Worm (Caenorhabditis elegans) whole organism, L4 larva: ENCODE data around the gene K02F3.9.

Source experiments
- D1046.2 ChIP-seq: fragments of 200-800 bp; sonication (Bioruptor generic); IDR thresholded peaks from 2 replicates; pipeline ENCODE4 v1.3.6; 2022; ENCODE audit warnings: missing genetic modification characterization, missing compliant biosample characterization
- F10B5.3 ChIP-seq: sonication (generic microtip); optimal IDR thresholded peaks from 2 replicates; lab custom pipeline; 2016; ENCODE audit warnings: mild to moderate bottlenecking, missing genetic modification characterization, missing compliant biosample characterization
- F26F4.8 ChIP-seq: fragments of 200-800 bp; sonication (Bioruptor generic); conservative IDR thresholded peaks from 2 replicates; pipeline ENCODE4 v1.3.6; 2022; ENCODE audit warnings: missing genetic modification characterization, missing compliant biosample characterization
- T20F7.1 ChIP-seq: fragments of 200-800 bp; sonication (Bioruptor generic); optimal IDR thresholded peaks from 2 replicates; lab custom pipeline; 2018; ENCODE audit warnings: mild to moderate bottlenecking, missing genetic modification characterization, missing compliant biosample characterization
- Y105C5A.15 ChIP-seq: fragments of 200-800 bp; sonication (Bioruptor generic); IDR thresholded peaks from 2 replicates; pipeline ENCODE4 v1.3.6; 2022; ENCODE audit warnings: missing genetic modification characterization, missing compliant biosample characterization
- Y5F2A.4 ChIP-seq: fragments of 200-800 bp; sonication (Bioruptor generic); optimal IDR thresholded peaks from 2 replicates; lab custom pipeline; 2018; ENCODE audit warnings: mild to moderate bottlenecking, missing genetic modification characterization, missing compliant biosample characterization
- Y75B8A.6 ChIP-seq: fragments of 200-800 bp; sonication (Bioruptor generic); IDR thresholded peaks from 2 replicates; pipeline ENCODE4 v1.3.6; 2022; ENCODE audit warnings: missing genetic modification reagents, missing genetic modification characterization, missing compliant biosample characterization
- aha-1 ChIP-seq: fragments of 150-350 bp; peaks from one replicate; lab custom pipeline; 2014; ENCODE audit warnings: missing biosample characterization, missing genetic modification characterization
- attf-4 ChIP-seq: sonication (generic microtip); optimal IDR thresholded peaks from 3 replicates; lab custom pipeline; 2017; ENCODE audit warnings: missing biosample characterization, missing genetic modification characterization
- ceh-28 ChIP-seq: fragments of 150-350 bp; optimal IDR thresholded peaks from 2 replicates; lab custom pipeline; 2014; ENCODE audit warnings: missing biosample characterization, missing genetic modification reagents, missing genetic modification characterization
- ceh-32 ChIP-seq: sonication (generic microtip); optimal IDR thresholded peaks from 2 replicates; lab custom pipeline; 2016; ENCODE audit warnings: mild to moderate bottlenecking, missing genetic modification characterization, missing compliant biosample characterization; ENCODE audit not compliant: poor library complexity
- ceh-44 ChIP-seq: fragments of 200-800 bp; sonication (Bioruptor generic); IDR thresholded peaks from 2 replicates; pipeline ENCODE4 v1.3.6; 2022; ENCODE audit warnings: missing genetic modification reagents, missing genetic modification characterization, missing compliant biosample characterization
- ceh-82 ChIP-seq: sonication (generic microtip); optimal IDR thresholded peaks from 2 replicates; lab custom pipeline; 2017; ENCODE audit warnings: missing biosample characterization, missing genetic modification characterization
- cey-2 ChIP-seq: sonication (generic microtip); optimal IDR thresholded peaks from 3 replicates; lab custom pipeline; 2017; ENCODE audit warnings: missing genetic modification characterization, mild to moderate bottlenecking, missing compliant biosample characterization, antibody characterized with exemption, borderline replicate concordance; ENCODE audit not compliant: insufficient read depth
- daf-16 ChIP-seq, 3 experiments: sonication (generic microtip); optimal IDR thresholded peaks; 2 replicates each; lab custom pipeline; 2016 to 2017; ENCODE audit warnings: missing genetic modification characterization in 3 of 3, missing genetic modification reagents in 3 of 3, mild to moderate bottlenecking in 2 of 3, missing compliant biosample characterization in 2 of 3, missing biosample characterization in 1 of 3, moderate library complexity in 1 of 3
- daf-19 ChIP-seq: fragments of 200-800 bp; sonication (Bioruptor generic); conservative IDR thresholded peaks from 2 replicates; pipeline ENCODE4 v1.3.6; 2022; ENCODE audit warnings: missing genetic modification characterization, missing compliant biosample characterization
- daf-8 ChIP-seq: fragments of 200-800 bp; sonication (Bioruptor generic); IDR thresholded peaks from 2 replicates; pipeline ENCODE4 v1.3.6; 2022; ENCODE audit warnings: missing genetic modification characterization, missing compliant biosample characterization
- dmd-9 ChIP-seq: fragments of 200-800 bp; sonication (Bioruptor generic); IDR thresholded peaks from 2 replicates; pipeline ENCODE4 v1.3.6; 2022; ENCODE audit warnings: missing genetic modification reagents, missing genetic modification characterization, missing compliant biosample characterization
- dve-1 ChIP-seq: sonication (generic microtip); optimal IDR thresholded peaks from 2 replicates; lab custom pipeline; 2017; ENCODE audit warnings: antibody characterized with exemption, mild to moderate bottlenecking, missing genetic modification characterization, missing compliant biosample characterization; ENCODE audit not compliant: insufficient read depth
- egl-43 ChIP-seq: fragments of 200-800 bp; sonication (Bioruptor generic); IDR thresholded peaks from 2 replicates; pipeline ENCODE4 v1.3.6; 2022; ENCODE audit warnings: missing genetic modification reagents, missing genetic modification characterization, missing compliant biosample characterization
- fkh-10 ChIP-seq: fragments of 150-350 bp; optimal IDR thresholded peaks from 2 replicates; lab custom pipeline; 2014; ENCODE audit warnings: missing biosample characterization, missing genetic modification reagents, missing genetic modification characterization
- gei-8 ChIP-seq: fragments of 200-800 bp; sonication (Bioruptor generic); optimal IDR thresholded peaks from 2 replicates; lab custom pipeline; 2018; ENCODE audit warnings: mild to moderate bottlenecking, missing genetic modification characterization, missing compliant biosample characterization
- hif-1 ChIP-seq, 2 experiments: sonication (generic microtip); optimal IDR thresholded peaks; 2 replicates each; lab custom pipeline; 2016 to 2017; ENCODE audit warnings: missing compliant biosample characterization in 2 of 2, missing genetic modification characterization in 2 of 2, missing genetic modification reagents in 2 of 2, missing genotype in 2 of 2, mild to moderate bottlenecking in 1 of 2
- jun-1 ChIP-seq: fragments of 150-350 bp; optimal IDR thresholded peaks from 2 replicates; lab custom pipeline; 2014; ENCODE audit warnings: missing biosample characterization, missing genetic modification reagents, missing genetic modification characterization
- lim-7 ChIP-seq: fragments of 200-800 bp; sonication (Bioruptor generic); IDR thresholded peaks from 2 replicates; pipeline ENCODE4 v1.3.6; 2022; ENCODE audit warnings: missing genetic modification characterization, missing compliant biosample characterization
- lin-15B ChIP-seq: fragments of 150-350 bp; sonication (generic microtip); optimal IDR thresholded peaks from 3 replicates; lab custom pipeline; 2014; ENCODE audit warnings: missing biosample characterization, missing genetic modification characterization
- lin-29 ChIP-seq: fragments of 200-800 bp; sonication (Bioruptor generic); IDR thresholded peaks from 2 replicates; pipeline ENCODE4 v1.3.6; 2022; ENCODE audit warnings: missing genetic modification reagents, missing genetic modification characterization, missing compliant biosample characterization
- lir-3 ChIP-seq: sonication (generic microtip); optimal IDR thresholded peaks from 2 replicates; lab custom pipeline; 2016; ENCODE audit warnings: mild to moderate bottlenecking, missing genetic modification characterization, missing compliant biosample characterization
- lsy-2 ChIP-seq, 2 experiments: fragments of 150-350 bp in 1 of 2; sonication (generic microtip) in 1 of 2; optimal IDR thresholded peaks; 2 replicates each; lab custom pipeline; 2014 to 2017; ENCODE audit warnings: missing biosample characterization in 2 of 2, missing genetic modification characterization in 2 of 2
- madf-9 ChIP-seq: fragments of 200-800 bp; sonication (Bioruptor generic); conservative IDR thresholded peaks from 2 replicates; pipeline ENCODE4 v1.3.6; 2022; ENCODE audit warnings: missing genetic modification reagents, missing genetic modification characterization, missing compliant biosample characterization
- mdt-29 ChIP-seq: fragments of 200-800 bp; sonication (Bioruptor generic); IDR thresholded peaks from 2 replicates; pipeline ENCODE4 v1.3.6; 2022; ENCODE audit warnings: missing genetic modification reagents, missing genetic modification characterization, missing compliant biosample characterization
- mes-2 ChIP-seq: sonication (generic microtip); optimal IDR thresholded peaks from 2 replicates; lab custom pipeline; 2016; ENCODE audit warnings: missing genotype, mild to moderate bottlenecking, missing genetic modification characterization, missing compliant biosample characterization; ENCODE audit not compliant: poor library complexity, severe bottlenecking
- mxl-2 ChIP-seq: fragments of 200-800 bp; sonication (Bioruptor generic); conservative IDR thresholded peaks from 2 replicates; pipeline ENCODE4 v1.3.6; 2022; ENCODE audit warnings: missing genetic modification reagents, missing genetic modification characterization, missing compliant biosample characterization
- nhr-10 ChIP-seq: fragments of 150-350 bp; optimal IDR thresholded peaks from 2 replicates; lab custom pipeline; 2014; ENCODE audit warnings: missing biosample characterization, missing genetic modification characterization
- nhr-11 ChIP-seq: fragments of 150-350 bp; optimal IDR thresholded peaks from 2 replicates; lab custom pipeline; 2014; ENCODE audit warnings: missing biosample characterization, missing genetic modification characterization
- nhr-111 ChIP-seq: fragments of 200-800 bp; sonication (Bioruptor generic); optimal IDR thresholded peaks from 2 replicates; lab custom pipeline; 2018; ENCODE audit warnings: mild to moderate bottlenecking, missing genetic modification characterization, missing compliant biosample characterization
- nhr-6 ChIP-seq: fragments of 150-350 bp; optimal IDR thresholded peaks from 2 replicates; lab custom pipeline; 2014; ENCODE audit warnings: missing biosample characterization, missing genetic modification characterization
- nhr-77 ChIP-seq: fragments of 150-350 bp; optimal IDR thresholded peaks from 2 replicates; lab custom pipeline; 2014; ENCODE audit warnings: missing biosample characterization, missing genetic modification characterization
- rbr-2 ChIP-seq: sonication (generic microtip); optimal IDR thresholded peaks from 2 replicates; lab custom pipeline; 2016; ENCODE audit warnings: missing genotype, missing genetic modification characterization, missing compliant biosample characterization
- saeg-2 ChIP-seq: fragments of 200-800 bp; sonication (Bioruptor generic); IDR thresholded peaks from 2 replicates; pipeline ENCODE4 v1.3.6; 2022; ENCODE audit warnings: missing genetic modification reagents, missing genetic modification characterization, missing compliant biosample characterization
- skn-1 ChIP-seq: fragments of 150-350 bp; optimal IDR thresholded peaks from 2 replicates; lab custom pipeline; 2014; ENCODE audit warnings: missing biosample characterization, missing genetic modification characterization
- tag-97 ChIP-seq: fragments of 200-800 bp; sonication (Bioruptor generic); IDR thresholded peaks from 2 replicates; pipeline ENCODE4 v1.3.6; 2022; ENCODE audit warnings: missing genetic modification characterization, missing compliant biosample characterization
- unc-62 ChIP-seq, 3 experiments: fragments of 150-350 bp in 1 of 3; sonication (generic microtip); optimal IDR thresholded peaks in 2 of 3; peaks in 1 of 3; 1 replicate in 1 of 3; 2 replicates in 2 of 3; lab custom pipeline; 2014 to 2017; ENCODE audit warnings: missing biosample characterization in 3 of 3, missing genetic modification characterization in 3 of 3, missing genetic modification reagents in 3 of 3, missing genotype in 1 of 3
- zfp-3 ChIP-seq: fragments of 200-800 bp; sonication (Bioruptor generic); conservative IDR thresholded peaks from 2 replicates; pipeline ENCODE4 v1.3.6; 2022; ENCODE audit warnings: missing genetic modification reagents, missing genetic modification characterization, missing compliant biosample characterization
- ztf-11 ChIP-seq: fragments of 150-350 bp; optimal IDR thresholded peaks from 2 replicates; lab custom pipeline; 2014; ENCODE audit warnings: missing biosample characterization, missing genetic modification characterization

Gene K02F3.9

DNA sequence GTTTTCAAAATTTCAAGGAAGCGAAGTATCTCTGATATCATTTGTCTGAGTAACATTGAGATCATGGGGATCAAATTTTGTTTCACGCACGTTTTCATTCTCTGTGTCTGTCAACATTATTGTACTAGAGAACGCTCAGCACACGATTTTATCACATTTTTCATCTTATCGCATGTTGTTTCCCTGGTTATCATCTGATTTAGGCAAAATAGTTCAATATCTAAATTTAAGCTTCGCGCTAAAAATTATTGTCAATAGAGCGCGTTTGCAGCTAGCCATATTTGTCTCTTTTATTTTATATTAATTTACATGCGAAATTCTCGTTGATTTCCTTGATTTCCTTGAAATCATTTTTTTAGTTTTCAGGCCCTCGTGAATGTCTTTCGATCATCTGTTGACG, 4.3 kb upstream of the K02F3.9 start, which contains the start of gene K02F3.2 (continued):
- TF ChIP-seq nhr-10 = no peak
- TF ChIP-seq F26F4.8 (GFP tag; lab: Robert Waterston, UW) = no peak
- TF ChIP-seq lin-15B (tag; lab: Kevin White, UChicago) = no peak
- TF ChIP-seq madf-9 (GFP tag; lab: Robert Waterston, UW) = no peak
- TF ChIP-seq Y105C5A.15 (GFP tag; lab: Robert Waterston, UW) = no peak
- TF ChIP-seq cey-2 (tag; lab: Kevin White, UChicago) = no peak
- no peak for TF ChIP-seq Y5F2A.4 (GFP tag; lab: Kevin White, UChicago)
- peak in 1 of 2 experiments; percentile 47 for TF ChIP-seq hif-1 (tag; optimal IDR thresholded peaks at IDR 0.05; lab: Kevin White, UChicago)

DNA sequence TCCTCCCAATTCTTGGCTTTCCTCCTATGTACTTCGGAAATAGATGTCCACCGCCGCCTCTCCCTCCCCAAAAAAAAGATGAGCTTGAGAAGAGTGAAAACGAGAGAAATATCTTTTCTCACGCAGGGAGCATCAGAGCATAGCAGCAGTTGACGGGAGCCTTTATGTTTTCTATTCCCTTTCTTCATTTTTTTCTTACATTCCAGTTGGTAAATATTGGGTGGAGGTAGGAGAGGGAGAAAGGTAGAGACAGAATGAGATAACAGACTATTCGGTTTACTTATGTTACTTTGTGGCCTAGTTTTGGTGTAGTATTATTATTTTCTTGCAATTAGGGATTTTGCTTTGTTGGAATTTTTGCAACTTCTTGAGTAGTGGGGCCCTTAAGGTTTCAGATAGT, 3.4 kb upstream of the K02F3.9 start:
- TF ChIP-seq unc-62 (GFP tag; optimal IDR thresholded peaks at IDR 0.05 in 1 of 2; lab: Kevin White, UChicago) = peak in 1 of 2 experiments; percentile 43
- TF ChIP-seq unc-62 (tag; optimal IDR thresholded peaks at IDR 0.05; lab: Kevin White, UChicago) = no peak
- no peak for TF ChIP-seq daf-16 (GFP tag; optimal IDR thresholded peaks at IDR 0.05; lab: Kevin White, UChicago)
- peak; percentile 17 for TF ChIP-seq daf-16 (tag; optimal IDR thresholded peaks at IDR 0.05; lab: Kevin White, UChicago)
- TF ChIP-seq Y75B8A.6 = no peak

DNA sequence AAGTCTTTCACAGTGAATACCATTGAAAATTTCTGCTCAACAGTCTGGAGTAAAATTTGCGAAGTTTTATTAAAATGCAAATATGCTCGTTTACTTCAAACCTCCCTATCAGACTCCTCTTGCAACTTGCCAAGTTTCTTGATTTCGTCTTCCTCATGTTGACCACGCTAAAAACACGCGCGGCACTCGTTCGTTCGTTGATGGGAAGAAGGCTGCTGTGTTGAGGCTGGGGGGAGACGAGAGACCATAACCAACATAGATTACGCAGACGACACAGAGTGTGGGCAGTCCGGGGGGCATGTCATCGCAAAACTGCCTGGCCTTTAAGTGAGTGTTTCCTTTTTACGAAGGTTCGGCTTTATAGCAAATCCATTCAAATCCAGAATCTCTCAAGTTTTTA, 2.8 kb upstream of the K02F3.9 start:
- TF ChIP-seq zfp-3 (GFP tag; lab: Robert Waterston, UW) (no peak), skn-1 (tag; lab: Kevin White, UChicago) (no peak), madf-9 (GFP tag; lab: Robert Waterston, UW) (peak; percentile 42; the same call in 1 of the 2 replicates), nhr-10 (no peak), F10B5.3 (tag; lab: Kevin White, UChicago) (no peak), mxl-2 (GFP tag; lab: Robert Waterston, UW) (peak; percentile 44; the same call in 1 of the 2 replicates), nhr-11 (tag; lab: Kevin White, UChicago) (peak; percentile 18), daf-8 (GFP tag; lab: Robert Waterston, UW) (no peak), jun-1 (tag; lab: Kevin White, UChicago) (no peak), tag-97 (GFP tag; lab: Robert Waterston, UW) (no peak), unc-62 (GFP tag; optimal IDR thresholded peaks at IDR 0.05 in 1 of 2; lab: Kevin White, UChicago) (peak in 1 of 2 experiments; percentile 14), unc-62 (tag; optimal IDR thresholded peaks at IDR 0.05; lab: Kevin White, UChicago) (no peak), gei-8 (GFP tag; lab: Kevin White, UChicago) (no peak), dmd-9 (no peak), lin-15B (tag; lab: Kevin White, UChicago) (no peak), egl-43 (GFP tag; lab: Robert Waterston, UW) (no peak), mes-2 (tag; lab: Kevin White, UChicago) (peak; percentile 27), Y5F2A.4 (GFP tag; lab: Kevin White, UChicago) (no peak), saeg-2 (GFP tag; lab: Robert Waterston, UW) (no peak), ceh-32 (tag; lab: Kevin White, UChicago) (no peak), D1046.2 (no peak), daf-19 (GFP tag; lab: Robert Waterston, UW) (no peak), dve-1 (tag; lab: Kevin White, UChicago) (no peak), lsy-2 (tag; optimal IDR thresholded peaks at IDR 0.05; lab: Kevin White, UChicago) (peak in 1 of 2 experiments; percentile 28), attf-4 (tag; lab: Kevin White, UChicago) (no peak), lim-7 (no peak), aha-1 (tag; lab: Kevin White, UChicago) (peak; percentile 40), rbr-2 (tag; lab: Kevin White, UChicago) (no peak), ceh-82 (no peak), nhr-77 (tag; lab: Kevin White, UChicago) (no peak), nhr-6 (tag; lab: Kevin White, UChicago) (no peak), hif-1 (tag; optimal IDR thresholded peaks at IDR 0.05; lab: Kevin White, UChicago) (no peak), ztf-11 (tag; lab: Kevin White, UChicago) (no peak), fkh-10 (GFP tag; lab: Kevin White, UChicago) (no peak), mdt-29 (no peak), lin-29 (GFP tag; lab: Robert Waterston, UW) (no peak), nhr-111 (no peak), T20F7.1 (GFP tag; lab: Kevin White, UChicago) (no peak), ceh-44 (no peak), ceh-28 (no peak), lir-3 (tag; lab: Kevin White, UChicago) (no peak)
